Worm (Caenorhabditis elegans): ENCODE measurements around the gene Y43E12A.3.

DNA sequence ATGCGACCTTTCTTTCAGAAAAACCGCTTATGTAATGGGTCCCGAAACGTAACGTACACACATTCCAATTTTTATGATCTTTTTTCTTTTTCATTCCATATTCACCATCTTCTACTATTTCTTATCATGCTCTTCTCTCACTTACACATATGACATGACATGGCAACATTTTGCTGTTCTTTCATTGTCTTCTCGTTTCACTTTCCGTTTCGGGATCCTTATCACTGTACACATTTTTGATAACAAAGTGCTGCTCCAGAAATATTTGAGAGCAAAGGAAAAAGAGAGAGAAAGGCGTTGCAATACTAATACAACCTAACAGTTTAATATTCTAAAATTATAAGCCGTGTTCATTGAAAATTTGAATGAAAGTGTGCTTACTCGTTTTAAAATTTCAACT lies 17.4 kb upstream of the Y43E12A.3 start:
- TF ChIP-seq hlh-17 (GFP tag; optimal IDR thresholded peaks at IDR 0.05; ENCODE audit: borderline replicate concordance) (no peak), snpc-4 (tag; optimal IDR thresholded peaks at IDR 0.05) (no peak), mef-2 (tag; optimal IDR thresholded peaks at IDR 0.05) (no peak), grh-1 (GFP tag; IDR thresholded peaks at IDR 0.05) (no peak), egl-27 (tag; optimal IDR thresholded peaks at IDR 0.05) (no peak), ztf-11 (tag; optimal IDR thresholded peaks at IDR 0.05) (no peak), isw-1 (GFP tag; IDR thresholded peaks at IDR 0.05) (no peak)

Data from whole organism, L1 larva.